Fruit fly (Drosophila melanogaster) whole organism, wandering third instar larva: ENCODE data around the gene Dic4.

Experiments used
- Abd-B ChIP-seq: fragments of >200 bp; optimal IDR thresholded peaks from 2 replicates; lab custom pipeline; 2017; ENCODE audit warnings: missing biosample characterization, missing genetic modification characterization
- CG32264 ChIP-seq: fragments of 200-800 bp; sonication (Bioruptor generic); optimal IDR thresholded peaks from 2 replicates; lab custom pipeline; 2016; ENCODE audit warnings: missing biosample characterization, missing genetic modification characterization
- CG9705 ChIP-seq: fragments of 200-800 bp; sonication (Bioruptor generic); optimal IDR thresholded peaks from 2 replicates; lab custom pipeline; 2018; ENCODE audit warnings: missing biosample characterization, mild to moderate bottlenecking, missing genetic modification characterization
- CrebA ChIP-seq: fragments of 200-800 bp; sonication (Bioruptor generic); optimal IDR thresholded peaks from 2 replicates; lab custom pipeline; 2016; ENCODE audit warnings: missing biosample characterization, mild to moderate bottlenecking, missing genetic modification characterization, borderline replicate concordance
- Dfd ChIP-seq: fragments of >200 bp; optimal IDR thresholded peaks from 2 replicates; lab custom pipeline; 2017; ENCODE audit warnings: missing biosample characterization, missing genetic modification characterization
- Dif ChIP-seq: fragments of 200-275, 200-300 bp; sonication (Bioruptor generic); optimal IDR thresholded peaks from 2 replicates; lab custom pipeline; 2018; ENCODE audit warnings: missing biosample characterization, missing genetic modification characterization; ENCODE audit not compliant: partially characterized antibody
- GATAd ChIP-seq: sonication (Bioruptor generic); optimal IDR thresholded peaks from 2 replicates; lab custom pipeline; 2016; ENCODE audit warnings: missing biosample characterization, missing genetic modification characterization
- HLH106 ChIP-seq: fragments of 200-800 bp; optimal IDR thresholded peaks from 3 replicates; lab custom pipeline; 2019; ENCODE audit warnings: missing biosample characterization, mild to moderate bottlenecking, missing genetic modification characterization, moderate library complexity
- Hnf4 ChIP-seq: fragments of 200-800 bp; sonication (Bioruptor generic); optimal IDR thresholded peaks from 2 replicates; lab custom pipeline; 2016; ENCODE audit warnings: missing biosample characterization, mild to moderate bottlenecking, missing genetic modification characterization
- Hr83 ChIP-seq: fragments of 200-300 bp; sonication (Bioruptor generic); optimal IDR thresholded peaks from 2 replicates; lab custom pipeline; 2016; ENCODE audit warnings: missing biosample characterization, mild to moderate bottlenecking, missing genetic modification characterization, moderate library complexity; ENCODE audit not compliant: poor library complexity, severe bottlenecking
- Jra ChIP-seq: sonication (Bioruptor generic); optimal IDR thresholded peaks from 2 replicates; lab custom pipeline; 2016; ENCODE audit warnings: missing biosample characterization, missing genetic modification characterization
- Mio ChIP-seq: sonication (Bioruptor generic); optimal IDR thresholded peaks from 2 replicates; lab custom pipeline; 2016; ENCODE audit warnings: missing biosample characterization, missing genetic modification characterization
- OdsH ChIP-seq: fragments of 200-800 bp; sonication (Bioruptor generic); optimal IDR thresholded peaks from 2 replicates; lab custom pipeline; 2016; ENCODE audit warnings: missing biosample characterization, mild to moderate bottlenecking, missing genetic modification characterization
- Rel ChIP-seq, 2 experiments: fragments of 200-800 bp; sonication (Bioruptor generic) in 1 of 2; optimal IDR thresholded peaks; 2 replicates in 1 of 2; 3 replicates in 1 of 2; lab custom pipeline; 2016 to 2019; ENCODE audit warnings: mild to moderate bottlenecking in 2 of 2, missing biosample characterization in 2 of 2, missing genetic modification characterization in 2 of 2, moderate library complexity in 1 of 2
- Vsx2 ChIP-seq: fragments of 200-300, 225-300 bp; sonication (Bioruptor generic); optimal IDR thresholded peaks from 2 replicates; lab custom pipeline; 2018; ENCODE audit warnings: missing biosample characterization, missing genetic modification characterization; ENCODE audit not compliant: partially characterized antibody
- brk ChIP-seq: fragments of 200-800 bp; sonication (Bioruptor generic); optimal IDR thresholded peaks from 2 replicates; lab custom pipeline; 2016; ENCODE audit warnings: missing biosample characterization, mild to moderate bottlenecking, missing genetic modification characterization
- dl ChIP-seq, 2 experiments: fragments of 175-275, 200-275 bp in 1 of 2; fragments of 200-275 bp in 1 of 2; sonication (Bioruptor generic); optimal IDR thresholded peaks; lab custom pipeline; 2018; ENCODE audit warnings: mild to moderate bottlenecking in 2 of 2, missing biosample characterization in 2 of 2, missing genetic modification characterization in 2 of 2, moderate library complexity in 2 of 2; ENCODE audit not compliant: partially characterized antibody in 2 of 2, insufficient read depth in 1 of 2
- dmrt93B ChIP-seq: fragments of 200-800 bp; sonication (Bioruptor generic); optimal IDR thresholded peaks from 2 replicates; lab custom pipeline; 2018; ENCODE audit warnings: missing biosample characterization, mild to moderate bottlenecking, missing genetic modification characterization
- dsf ChIP-seq: sonication (Bioruptor generic); optimal IDR thresholded peaks from 2 replicates; lab custom pipeline; 2016; ENCODE audit warnings: missing biosample characterization, missing genetic modification characterization, borderline replicate concordance
- ey ChIP-seq: fragments of 200-800 bp; sonication (Bioruptor generic); optimal IDR thresholded peaks from 2 replicates; lab custom pipeline; 2016; ENCODE audit warnings: missing biosample characterization, missing genetic modification characterization
- foxo ChIP-seq, 2 experiments: fragments of 200-800 bp; sonication (Bioruptor generic); optimal IDR thresholded peaks; 2 replicates in 1 of 2; 3 replicates in 1 of 2; lab custom pipeline; 2016 to 2017; ENCODE audit warnings: missing biosample characterization in 2 of 2, missing genetic modification characterization in 2 of 2
- fru ChIP-seq: fragments of 200-800 bp; sonication (Bioruptor generic); optimal IDR thresholded peaks from 3 replicates; lab custom pipeline; 2016; ENCODE audit warnings: missing biosample characterization, mild to moderate bottlenecking, missing genetic modification characterization
- h ChIP-seq: fragments of 200-800 bp; sonication (Bioruptor generic); optimal IDR thresholded peaks from 3 replicates; lab custom pipeline; 2016; ENCODE audit warnings: missing biosample characterization, mild to moderate bottlenecking, missing genetic modification characterization
- jim ChIP-seq: fragments of 175-275, 200-325 bp; sonication (Bioruptor generic); optimal IDR thresholded peaks from 2 replicates; lab custom pipeline; 2016; ENCODE audit warnings: missing biosample characterization, mild to moderate bottlenecking, missing genetic modification characterization
- lola ChIP-seq: fragments of >200 bp; optimal IDR thresholded peaks from 2 replicates; lab custom pipeline; 2017; ENCODE audit warnings: missing biosample characterization, missing genetic modification characterization
- pan ChIP-seq: fragments of >200 bp; optimal IDR thresholded peaks from 2 replicates; lab custom pipeline; 2017
- psq ChIP-seq: fragments of 200-800 bp; sonication (Bioruptor generic); optimal IDR thresholded peaks from 3 replicates; lab custom pipeline; 2017; ENCODE audit warnings: missing biosample characterization, mild to moderate bottlenecking, missing genetic modification characterization, moderate library complexity
- rgr ChIP-seq: fragments of 200-800 bp; sonication (Bioruptor generic); optimal IDR thresholded peaks from 3 replicates; lab custom pipeline; 2016; ENCODE audit warnings: missing biosample characterization, mild to moderate bottlenecking, missing genetic modification characterization
- sage ChIP-seq: fragments of 200-800 bp; sonication (Bioruptor generic); optimal IDR thresholded peaks from 2 replicates; lab custom pipeline; 2016; ENCODE audit warnings: missing biosample characterization, mild to moderate bottlenecking, missing genetic modification characterization
- sv ChIP-seq: fragments of 200-800 bp; sonication (Bioruptor generic); optimal IDR thresholded peaks from 3 replicates; lab custom pipeline; 2016; ENCODE audit warnings: missing biosample characterization, missing genetic modification characterization
- tai ChIP-seq: sonication (Bioruptor generic); optimal IDR thresholded peaks from 2 replicates; lab custom pipeline; 2016; ENCODE audit warnings: missing biosample characterization, missing genetic modification characterization
- usp ChIP-seq: fragments of >200 bp; optimal IDR thresholded peaks from 2 replicates; lab custom pipeline; 2017; ENCODE audit warnings: missing biosample characterization, missing genetic modification characterization
- woc ChIP-seq: sonication (Bioruptor generic); optimal IDR thresholded peaks from 2 replicates; lab custom pipeline; 2016; ENCODE audit warnings: missing biosample characterization, mild to moderate bottlenecking, missing genetic modification characterization

The Dic4 gene

DNA sequence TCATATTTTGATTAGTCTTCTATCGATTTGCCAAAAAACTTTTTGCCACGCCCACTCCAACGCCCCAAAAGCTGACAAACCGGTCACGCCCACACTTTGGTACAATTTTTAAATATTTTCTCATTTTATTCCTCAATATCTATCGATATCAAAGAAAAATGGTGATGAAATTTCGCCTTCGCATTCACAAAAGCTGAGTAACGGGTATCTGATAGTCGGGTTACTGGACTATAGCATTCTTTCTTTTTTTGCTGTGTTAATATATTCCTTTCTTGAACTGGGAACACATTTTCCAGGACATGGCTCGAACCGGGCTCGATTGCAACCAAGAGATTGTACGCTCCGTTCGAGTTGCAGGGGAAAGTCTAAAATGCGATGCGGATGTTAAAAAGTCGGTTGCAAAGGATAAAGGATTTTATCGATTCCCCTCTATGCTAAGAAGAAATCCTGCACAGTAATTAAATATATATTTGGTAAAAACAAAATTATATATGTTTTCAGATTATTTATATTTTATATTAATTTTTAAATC lies 44.8 kb upstream of the Dic4 start:
- peak; percentile 92 for TF ChIP-seq Dfd (GFP tag; lab: Kevin White, UChicago)
- no peak for TF ChIP-seq jim (GFP tag; lab: Kevin White, UChicago)
- no peak for TF ChIP-seq CG32264
- TF ChIP-seq dmrt93B (GFP tag; lab: Kevin White, UChicago) = no peak
- no peak for TF ChIP-seq Dif
- TF ChIP-seq lola (GFP tag; lab: Kevin White, UChicago) = no peak

DNA sequence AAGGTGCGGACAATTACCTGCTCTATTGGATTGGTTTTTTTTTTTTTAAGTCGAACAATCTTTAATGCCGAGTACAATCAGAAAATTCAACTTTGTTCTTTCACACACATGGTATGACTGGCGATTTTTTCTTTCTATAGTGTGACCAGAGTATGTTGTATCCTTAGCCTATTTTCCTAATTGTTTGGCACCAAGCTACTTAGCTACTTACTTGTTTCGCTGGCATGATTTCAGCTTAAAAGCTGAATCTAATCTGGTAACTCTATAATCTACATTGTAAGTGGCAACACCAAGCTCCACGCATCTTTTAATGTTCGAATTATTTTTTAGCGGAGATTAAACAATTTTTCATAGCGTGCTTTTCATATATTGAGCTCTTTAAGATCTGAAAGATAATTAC lies 25.0 kb upstream of the Dic4 start, which contains the start of gene CG12477:
Gene CG12477 (minus strand): TSS at position 101 of the 400 bp plus-strand sequence.
- TF ChIP-seq GATAd (GFP tag; lab: Kevin White, UChicago) = no peak
- no peak for TF ChIP-seq dmrt93B (GFP tag; lab: Kevin White, UChicago)
- no peak for TF ChIP-seq Hnf4 (GFP tag; lab: Kevin White, UChicago)
- TF ChIP-seq jim (GFP tag; lab: Kevin White, UChicago) = no peak
- TF ChIP-seq woc (GFP tag; lab: Kevin White, UChicago) = no peak
- TF ChIP-seq rgr (GFP tag; lab: Kevin White, UChicago) = no peak
- TF ChIP-seq usp = no peak
- TF ChIP-seq sv (GFP tag; lab: Kevin White, UChicago) = no peak
- no peak for TF ChIP-seq Mio (GFP tag; lab: Kevin White, UChicago)
- no peak for TF ChIP-seq Abd-B (GFP tag; lab: Kevin White, UChicago)
- TF ChIP-seq Dfd (GFP tag; lab: Kevin White, UChicago) = no peak
- no peak for TF ChIP-seq h (GFP tag; lab: Kevin White, UChicago)

DNA sequence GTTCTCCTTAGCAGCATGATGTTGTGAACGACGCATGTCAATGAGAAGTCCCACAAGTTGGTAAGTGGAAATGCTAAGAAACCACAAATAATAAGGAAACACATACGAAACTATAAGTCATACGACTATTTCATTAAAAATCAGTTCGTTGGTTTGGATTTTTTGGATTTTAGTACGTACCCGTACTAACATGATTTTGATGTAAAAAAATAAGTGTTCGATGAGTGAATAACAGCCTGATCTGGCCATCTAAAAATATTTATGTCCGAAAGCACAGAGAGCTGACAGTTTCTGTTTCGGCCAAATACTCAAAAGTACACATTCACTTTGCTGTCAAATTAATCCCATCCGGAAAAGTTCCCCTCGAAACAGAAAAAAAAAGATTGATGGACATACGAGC lies 4.3 kb downstream of the Dic4 start, which contains the start of gene CG6893:
Gene CG6893 (plus strand): TSS at position 301 of the 400 bp plus-strand sequence.
- TF ChIP-seq Vsx2 (no peak), woc (GFP tag; lab: Kevin White, UChicago) (no peak), GATAd (GFP tag; lab: Kevin White, UChicago) (no peak)

DNA sequence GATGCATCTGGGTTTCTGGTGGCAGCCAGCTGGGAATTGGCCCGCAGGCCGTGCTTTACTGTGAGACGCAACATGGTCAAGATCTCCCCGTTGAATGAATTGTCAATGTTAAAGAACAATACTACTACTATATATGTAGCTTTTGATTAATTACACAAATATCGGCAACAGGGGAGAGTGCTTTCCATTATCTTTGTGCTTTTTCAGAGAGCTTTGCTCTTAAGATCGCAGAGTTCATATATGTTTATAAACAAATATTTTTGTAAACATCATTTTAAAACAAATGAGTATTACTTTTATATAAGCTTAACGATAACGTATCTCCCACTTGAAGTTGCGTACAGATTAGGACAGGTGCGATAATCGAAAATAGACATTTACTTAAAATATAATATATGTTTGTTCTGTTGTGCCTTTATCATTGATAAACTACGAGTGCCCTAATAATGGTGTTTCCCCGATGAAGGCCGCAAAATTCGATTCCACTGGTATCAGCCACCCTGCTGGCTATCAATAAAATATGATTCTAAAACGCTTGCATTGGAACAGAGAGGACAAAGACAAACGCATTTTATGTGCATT lies 11.9 kb downstream of the Dic4 start, which contains the start of gene Cyp12c1:
Gene Cyp12c1 (minus strand): TSS at position 100 of the 582 bp plus-strand sequence.
- TF ChIP-seq sv (GFP tag; lab: Kevin White, UChicago) (no peak), fru (GFP tag; lab: Kevin White, UChicago) (peak; percentile 41), Rel (GFP tag; optimal IDR thresholded peaks at IDR 0.05; lab: Kevin White, UChicago) (no peak), Rel (tag; optimal IDR thresholded peaks at IDR 0.05; lab: Kevin White, UChicago) (peak; percentile 88), Jra (GFP tag; lab: Kevin White, UChicago) (no peak), pan (lab: Kevin White, UChicago) (no peak), CrebA (GFP tag; lab: Kevin White, UChicago) (no peak), Dfd (GFP tag; lab: Kevin White, UChicago) (no peak)

DNA sequence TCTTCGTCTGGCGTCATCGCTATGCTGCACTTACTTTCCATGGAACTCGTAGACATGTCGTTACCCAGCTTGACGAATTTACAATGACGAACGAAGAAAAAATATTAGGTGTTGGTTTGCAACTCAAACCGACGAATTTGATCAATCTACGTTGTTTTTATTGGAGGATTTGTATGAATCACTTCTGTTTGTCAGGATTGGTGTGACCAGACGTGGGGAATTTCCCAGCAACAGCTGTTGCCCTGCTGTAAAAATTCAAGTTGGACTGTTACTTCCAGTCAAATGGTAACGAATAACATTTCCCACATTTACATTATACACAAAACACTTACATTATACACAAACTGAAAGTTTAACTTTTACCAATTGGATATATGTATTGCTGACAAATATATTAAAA lies 14.4 kb downstream of the Dic4 start, which contains the start of gene Chmp1:
Gene Chmp1 (minus strand): TSS at position 216 of the 400 bp plus-strand sequence.
- TF ChIP-seq ey (GFP tag; lab: Kevin White, UChicago) (no peak), Jra (GFP tag; lab: Kevin White, UChicago) (peak; percentile 69), Rel (GFP tag; optimal IDR thresholded peaks at IDR 0.05; lab: Kevin White, UChicago) (no peak), Rel (tag; optimal IDR thresholded peaks at IDR 0.05; lab: Kevin White, UChicago) (peak; percentile 87), dl (GFP tag; optimal IDR thresholded peaks at IDR 0.05; lab: Kevin White, UChicago; ENCODE audit: insufficient read depth in 1 of 2, partially characterized antibody in 2 of 2) (peak in 1 of 2 experiments; percentile 50), HLH106 (no peak), usp (no peak)
- TF ChIP-seq, all 38 proteins: peak for 3

DNA sequence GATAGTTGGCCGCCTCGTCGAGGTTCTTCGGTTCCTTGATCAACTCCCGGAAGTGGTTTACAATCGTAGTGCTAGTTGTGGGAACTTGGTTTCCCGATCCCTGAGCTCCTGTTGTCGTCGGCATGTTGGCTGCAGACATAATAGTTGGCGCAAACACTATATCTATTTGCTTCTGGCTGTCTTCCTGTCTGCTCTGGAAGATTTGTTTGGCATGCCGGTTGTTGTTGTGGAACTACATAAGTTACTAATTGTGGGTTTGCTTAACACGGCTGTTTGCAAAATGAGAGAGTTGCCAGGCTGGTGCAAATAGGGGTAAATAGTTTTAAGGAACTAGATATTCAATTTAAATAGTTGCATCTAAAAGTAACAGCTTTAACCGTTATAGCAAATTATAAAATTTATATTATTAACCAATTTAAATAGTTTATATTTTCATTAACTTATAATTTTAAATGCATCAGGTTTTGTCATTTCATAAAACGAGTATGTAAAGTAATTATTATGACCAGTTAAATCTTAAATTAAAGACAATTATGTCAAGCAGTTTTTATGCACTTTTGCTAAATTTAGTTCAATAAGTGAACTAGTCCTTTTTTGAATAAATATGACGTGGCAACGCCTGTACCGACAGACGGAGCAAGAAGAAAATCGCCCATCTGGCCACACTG lies 16.5 kb downstream of the Dic4 start, which contains the start of the genes Sgf11 and CG32202:
Gene Sgf11 (minus strand): TSS at position 287 of the 668 bp plus-strand sequence.
Gene CG32202 (plus strand): TSS at position 635 of the 668 bp plus-strand sequence.
- TF ChIP-seq dmrt93B (GFP tag; lab: Kevin White, UChicago) (no peak), Dif (no peak), Vsx2 (no peak), Mio (GFP tag; lab: Kevin White, UChicago) (no peak), HLH106 (peak; percentile 67), Hr83 (GFP tag; lab: Kevin White, UChicago) (no peak), sv (GFP tag; lab: Kevin White, UChicago) (no peak), psq (GFP tag; lab: Kevin White, UChicago) (peak; percentile 66), fru (GFP tag; lab: Kevin White, UChicago) (no peak), ey (GFP tag; lab: Kevin White, UChicago) (peak; percentile 8), tai (GFP tag; lab: Kevin White, UChicago) (no peak), foxo (GFP tag; optimal IDR thresholded peaks at IDR 0.05; lab: Kevin White, UChicago) (peak in 1 of 2 experiments; percentile 66), CG9705 (GFP tag; lab: Kevin White, UChicago) (no peak), GATAd (GFP tag; lab: Kevin White, UChicago) (peak; percentile 10), dsf (GFP tag; lab: Kevin White, UChicago) (no peak), rgr (GFP tag; lab: Kevin White, UChicago) (peak; percentile 55), sage (no peak), OdsH (GFP tag; lab: Kevin White, UChicago) (peak; percentile 24), brk (no peak), pan (lab: Kevin White, UChicago) (no peak), Abd-B (GFP tag; lab: Kevin White, UChicago) (no peak), lola (GFP tag; lab: Kevin White, UChicago) (no peak)
